Worm (Caenorhabditis elegans) whole organism, late embryonic: ENCODE results near the gene mrps-18A.

Experiments
- C08G9.2 ChIP-seq: sonication (generic microtip); optimal IDR thresholded peaks from 2 replicates; lab custom pipeline; 2016; ENCODE audit warnings: mild to moderate bottlenecking, missing genetic modification characterization, moderate library complexity, missing compliant biosample characterization
- F13H6.1 ChIP-seq: sonication (generic microtip); optimal IDR thresholded peaks from 2 replicates; lab custom pipeline; 2016; ENCODE audit warnings: missing genetic modification characterization, missing compliant biosample characterization
- K02D7.2 ChIP-seq: sonication (generic microtip); optimal IDR thresholded peaks from 2 replicates; lab custom pipeline; 2017; ENCODE audit warnings: mild to moderate bottlenecking, missing genetic modification characterization, missing compliant biosample characterization
- K09A11.1 ChIP-seq: sonication (generic microtip); optimal IDR thresholded peaks from 2 replicates; lab custom pipeline; 2017; ENCODE audit warnings: antibody characterized with exemption, mild to moderate bottlenecking, missing genetic modification characterization, missing compliant biosample characterization; ENCODE audit not compliant: insufficient read depth
- T23F11.4 ChIP-seq: fragments of 200-800 bp; sonication (Bioruptor generic); optimal IDR thresholded peaks from 2 replicates; lab custom pipeline; 2018; ENCODE audit warnings: mild to moderate bottlenecking, missing genetic modification characterization, missing compliant biosample characterization
- Y22D7AL.16 ChIP-seq: sonication (generic microtip); optimal IDR thresholded peaks from 2 replicates; lab custom pipeline; 2016; ENCODE audit warnings: missing genetic modification characterization, missing compliant biosample characterization
- ama-1 ChIP-seq: fragments of 150-350 bp; optimal IDR thresholded peaks from 2 replicates; lab custom pipeline; 2014
- ceh-14 ChIP-seq: sonication (generic microtip); optimal IDR thresholded peaks from 2 replicates; lab custom pipeline; 2016; ENCODE audit warnings: missing genotype, missing genetic modification characterization, missing compliant biosample characterization
- ceh-19 ChIP-seq: fragments of 200-800 bp; sonication (Bioruptor generic); optimal IDR thresholded peaks from 2 replicates; lab custom pipeline; 2018; ENCODE audit warnings: mild to moderate bottlenecking, missing genetic modification characterization, missing compliant biosample characterization
- ceh-34 ChIP-seq: sonication (generic microtip); optimal IDR thresholded peaks from 2 replicates; lab custom pipeline; 2016; ENCODE audit warnings: mild to moderate bottlenecking, missing genetic modification characterization, missing compliant biosample characterization
- ceh-48 ChIP-seq: sonication (generic microtip); optimal IDR thresholded peaks from 2 replicates; lab custom pipeline; 2016; ENCODE audit warnings: missing genetic modification characterization, inconsistent platforms, missing compliant biosample characterization
- ceh-9 ChIP-seq: sonication (generic microtip); optimal IDR thresholded peaks from 2 replicates; lab custom pipeline; 2016; ENCODE audit warnings: mild to moderate bottlenecking, missing genetic modification characterization, inconsistent platforms, missing compliant biosample characterization
- che-1 ChIP-seq: sonication (generic microtip); optimal IDR thresholded peaks from 2 replicates; lab custom pipeline; 2016; ENCODE audit warnings: mild to moderate bottlenecking, missing genetic modification characterization, missing compliant biosample characterization
- dmd-4 ChIP-seq: sonication (generic microtip); optimal IDR thresholded peaks from 2 replicates; lab custom pipeline; 2016; ENCODE audit warnings: borderline replicate concordance, missing genetic modification characterization, missing compliant biosample characterization
- elt-2 ChIP-seq: sonication (generic microtip); optimal IDR thresholded peaks from 2 replicates; lab custom pipeline; 2016; ENCODE audit warnings: missing genetic modification reagents, missing genetic modification characterization, missing compliant biosample characterization
- elt-4 ChIP-seq: sonication (generic microtip); optimal IDR thresholded peaks from 2 replicates; lab custom pipeline; 2016; ENCODE audit warnings: missing genetic modification characterization, missing compliant biosample characterization
- ets-4 ChIP-seq: sonication (generic microtip); optimal IDR thresholded peaks from 2 replicates; lab custom pipeline; 2016; ENCODE audit warnings: missing genetic modification characterization, missing compliant biosample characterization
- fax-1 ChIP-seq: sonication (generic microtip); optimal IDR thresholded peaks from 2 replicates; lab custom pipeline; 2016; ENCODE audit warnings: missing genotype, missing genetic modification characterization, missing compliant biosample characterization
- fkh-10 ChIP-seq: fragments of 150-350 bp; optimal IDR thresholded peaks from 2 replicates; lab custom pipeline; 2014; ENCODE audit warnings: missing biosample characterization, missing genetic modification reagents, missing genetic modification characterization
- fkh-6 ChIP-seq: sonication (generic microtip); optimal IDR thresholded peaks from 2 replicates; lab custom pipeline; 2016; ENCODE audit warnings: missing genetic modification characterization, missing compliant biosample characterization
- hlh-15 ChIP-seq: sonication (generic microtip); optimal IDR thresholded peaks from 2 replicates; lab custom pipeline; 2016; ENCODE audit warnings: missing genetic modification characterization, missing compliant biosample characterization
- hlh-30 ChIP-seq: sonication (generic microtip); optimal IDR thresholded peaks from 2 replicates; lab custom pipeline; 2017; ENCODE audit warnings: antibody characterized with exemption, missing genetic modification characterization, missing compliant biosample characterization; ENCODE audit not compliant: insufficient read depth
- hlh-6 ChIP-seq: sonication (generic microtip); optimal IDR thresholded peaks from 2 replicates; lab custom pipeline; 2016; ENCODE audit warnings: missing genotype, missing genetic modification characterization, missing compliant biosample characterization
- lim-6 ChIP-seq: sonication (generic microtip); optimal IDR thresholded peaks from 2 replicates; lab custom pipeline; 2016; ENCODE audit warnings: missing genetic modification characterization, missing compliant biosample characterization
- lin-11 ChIP-seq: fragments of 200-800 bp; sonication (Bioruptor generic); optimal IDR thresholded peaks from 2 replicates; lab custom pipeline; 2018; ENCODE audit warnings: mild to moderate bottlenecking, missing genetic modification characterization, missing compliant biosample characterization
- nhr-11 ChIP-seq: fragments of 150-350 bp; optimal IDR thresholded peaks from 2 replicates; lab custom pipeline; 2014; ENCODE audit warnings: missing biosample characterization, missing genetic modification characterization
- nhr-232 ChIP-seq: sonication (generic microtip); optimal IDR thresholded peaks from 2 replicates; lab custom pipeline; 2016; ENCODE audit warnings: missing genetic modification characterization, missing compliant biosample characterization
- npax-4 ChIP-seq: sonication (generic microtip); optimal IDR thresholded peaks from 2 replicates; lab custom pipeline; 2016; ENCODE audit warnings: missing genetic modification characterization, missing compliant biosample characterization
- odd-2 ChIP-seq: sonication (generic microtip); optimal IDR thresholded peaks from 2 replicates; lab custom pipeline; 2017; ENCODE audit warnings: antibody characterized with exemption, mild to moderate bottlenecking, missing genetic modification characterization, missing compliant biosample characterization
- pat-9 ChIP-seq: fragments of 200-800 bp; sonication (Bioruptor generic); optimal IDR thresholded peaks from 2 replicates; lab custom pipeline; 2018; ENCODE audit warnings: mild to moderate bottlenecking, missing genetic modification characterization, moderate library complexity, missing compliant biosample characterization
- pax-1 ChIP-seq: fragments of 150-350 bp; optimal IDR thresholded peaks from 2 replicates; lab custom pipeline; 2014; ENCODE audit warnings: missing biosample characterization, missing genetic modification characterization
- ref-2 ChIP-seq: sonication (generic microtip); optimal IDR thresholded peaks from 2 replicates; lab custom pipeline; 2016; ENCODE audit warnings: missing genetic modification characterization, missing compliant biosample characterization
- rnt-1 ChIP-seq: sonication (generic microtip); optimal IDR thresholded peaks from 2 replicates; lab custom pipeline; 2016; ENCODE audit warnings: missing genetic modification characterization, missing compliant biosample characterization
- sdc-2 ChIP-seq: sonication (generic microtip); optimal IDR thresholded peaks from 2 replicates; lab custom pipeline; 2016; ENCODE audit warnings: missing genotype, missing genetic modification characterization, missing compliant biosample characterization
- syd-9 ChIP-seq: sonication (generic microtip); optimal IDR thresholded peaks from 2 replicates; lab custom pipeline; 2016; ENCODE audit warnings: mild to moderate bottlenecking, missing genetic modification characterization, moderate library complexity, missing compliant biosample characterization
- tbx-2 ChIP-seq: sonication (generic microtip); optimal IDR thresholded peaks from 2 replicates; lab custom pipeline; 2016; ENCODE audit warnings: missing genetic modification characterization, missing compliant biosample characterization
- tbx-7 ChIP-seq: sonication (generic microtip); optimal IDR thresholded peaks from 2 replicates; lab custom pipeline; 2016; ENCODE audit warnings: missing genotype, missing genetic modification characterization, missing compliant biosample characterization
- unc-3 ChIP-seq, 2 experiments: fragments of 200-800 bp in 1 of 2; sonication (Bioruptor generic) in 1 of 2; sonication (generic microtip) in 1 of 2; conservative IDR thresholded peaks in 1 of 2; optimal IDR thresholded peaks in 1 of 2; 2 replicates each; pipeline versions ENCODE4 v1.3.6 to Lab custom; 2016 to 2022; ENCODE audit warnings: missing compliant biosample characterization in 2 of 2, missing genetic modification characterization in 2 of 2, missing genetic modification reagents in 1 of 2
- unc-42 ChIP-seq: sonication (generic microtip); optimal IDR thresholded peaks from 2 replicates; lab custom pipeline; 2016; ENCODE audit warnings: missing genotype, missing genetic modification characterization, missing compliant biosample characterization
- unc-55 ChIP-seq: sonication (generic microtip); optimal IDR thresholded peaks from 2 replicates; lab custom pipeline; 2017; ENCODE audit warnings: missing biosample characterization, missing genetic modification reagents, missing genetic modification characterization

mrps-18A gene

ce11 chrIII:8325574-8326513 lies 5.9 kb downstream of the mrps-18A start, which contains the start of gene ZC262.13:
ZC262.13 (plus strand) TSS chrIII:8326214.
- TF ChIP-seq hlh-15 (tag; lab: Kevin White, UChicago) = no peak
- TF ChIP-seq dmd-4 (tag; lab: Kevin White, UChicago) = no peak
- no peak for TF ChIP-seq npax-4 (tag; lab: Kevin White, UChicago)
- no peak for TF ChIP-seq tbx-2 (tag; lab: Kevin White, UChicago)
- TF ChIP-seq nhr-232 = no peak
- TF ChIP-seq sdc-2 (tag; lab: Kevin White, UChicago) = no peak
- TF ChIP-seq Y22D7AL.16 (tag; lab: Kevin White, UChicago) = no peak
- no peak for TF ChIP-seq unc-3 (GFP tag; conservative IDR thresholded peaks at IDR 0.05; lab: Robert Waterston, UW)
- no peak for TF ChIP-seq unc-3 (tag; optimal IDR thresholded peaks at IDR 0.05; lab: Kevin White, UChicago)
- TF ChIP-seq syd-9 (tag; lab: Kevin White, UChicago) = no peak
- TF ChIP-seq ceh-14 (tag; lab: Kevin White, UChicago) = no peak
- no peak for TF ChIP-seq pax-1 (tag; lab: Kevin White, UChicago)
- TF ChIP-seq unc-55 (GFP tag; lab: Kevin White, UChicago) = no peak
- no peak for TF ChIP-seq ceh-34 (tag; lab: Kevin White, UChicago)
- TF ChIP-seq nhr-11 (tag; lab: Kevin White, UChicago) = no peak
- no peak for TF ChIP-seq ref-2 (tag; lab: Kevin White, UChicago)
- TF ChIP-seq tbx-7 = no peak
- TF ChIP-seq ceh-19 (GFP tag; lab: Kevin White, UChicago) = no peak

ce11 chrIII:8324412-8324811 lies 7.3 kb downstream of the mrps-18A start, which contains the start of gene F10E9.12:
F10E9.12 (plus strand) TSS chrIII:8324542.
- no peak for TF ChIP-seq rnt-1 (tag; lab: Kevin White, UChicago)
- TF ChIP-seq elt-4 = no peak
- TF ChIP-seq T23F11.4 (GFP tag; lab: Kevin White, UChicago) = no peak
- no peak for TF ChIP-seq K02D7.2 (tag; lab: Kevin White, UChicago)
- TF ChIP-seq fkh-6 = no peak
- no peak for TF ChIP-seq K09A11.1
- TF ChIP-seq ceh-48 (tag; lab: Kevin White, UChicago) = no peak
- TF ChIP-seq F13H6.1 = no peak
- TF ChIP-seq lin-11 = no peak
- TF ChIP-seq elt-2 (tag; lab: Kevin White, UChicago) = no peak
- TF ChIP-seq hlh-30 = no peak
- TF ChIP-seq lim-6 (tag; lab: Kevin White, UChicago) = no peak
- TF ChIP-seq ceh-14 (tag; lab: Kevin White, UChicago) = no peak
- TF ChIP-seq pat-9 (tag; lab: Kevin White, UChicago) = no peak
- no peak for TF ChIP-seq ceh-9
- TF ChIP-seq, all 69 proteins: peak for 0

DNA sequence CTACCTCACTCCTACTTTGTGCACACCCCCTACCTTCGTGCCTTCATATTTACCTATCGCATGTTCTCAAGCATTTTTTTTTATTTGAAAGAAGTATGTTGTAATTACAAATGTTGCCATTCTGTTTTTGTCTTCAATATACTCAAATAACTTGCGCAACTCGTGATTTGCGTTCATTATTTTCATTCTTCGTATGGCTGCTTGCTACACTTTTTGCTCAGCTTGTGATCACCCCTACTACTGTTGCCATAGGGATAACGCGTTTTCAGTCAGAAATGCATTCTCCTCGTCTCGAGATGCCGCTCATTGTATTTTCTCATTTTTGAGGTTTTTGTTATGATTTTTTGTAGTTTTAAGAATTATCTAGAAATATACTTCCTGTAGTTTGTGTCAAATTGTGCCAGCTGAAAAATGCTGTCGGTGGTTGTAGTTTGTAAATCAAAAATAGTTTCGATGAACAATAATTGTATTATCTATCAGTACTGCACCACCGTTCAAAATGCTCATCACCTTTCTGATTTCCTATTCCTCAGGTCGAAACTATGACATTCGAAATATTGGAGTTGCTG lies 9.0 kb downstream of the mrps-18A start, which contains the start of gene F10E9.1:
TSS of gene F10E9.1 (plus strand) at position 519 of the 569 bp plus-strand sequence.
- no peak for TF ChIP-seq K09A11.1
- no peak for TF ChIP-seq hlh-6
- TF ChIP-seq fkh-6 = no peak
- TF ChIP-seq che-1 (tag; lab: Kevin White, UChicago) = no peak
- TF ChIP-seq ama-1 (lab: Kevin White, UChicago) = no peak
- TF ChIP-seq ceh-48 (tag; lab: Kevin White, UChicago) = no peak
- TF ChIP-seq K02D7.2 (tag; lab: Kevin White, UChicago) = no peak
- TF ChIP-seq elt-4 = no peak
- no peak for TF ChIP-seq C08G9.2 (tag; lab: Kevin White, UChicago)
- TF ChIP-seq ceh-19 (GFP tag; lab: Kevin White, UChicago) = no peak
- no peak for TF ChIP-seq fkh-10 (GFP tag; lab: Kevin White, UChicago)
- TF ChIP-seq ets-4 = no peak
- TF ChIP-seq fax-1 = no peak
- no peak for TF ChIP-seq unc-42
- no peak for TF ChIP-seq unc-55 (GFP tag; lab: Kevin White, UChicago)
- no peak for TF ChIP-seq hlh-30
- no peak for TF ChIP-seq odd-2 (tag; lab: Kevin White, UChicago)
